Fruit fly (Drosophila melanogaster): ENCODE data around the gene Miro.

dm6 chr3R:24027222-24027621, 11.4 kb downstream of the Miro start:
- TF ChIP-seq psq (optimal IDR thresholded peaks at IDR 0.05) (no peak), usp (GFP tag; optimal IDR thresholded peaks at IDR 0.05) (no peak), pan (optimal IDR thresholded peaks at IDR 0.05) (no peak)
